Fruit fly (Drosophila melanogaster) whole organism, prepupa: Measurements from ENCODE around the gene CG12056.

Experiments used
- CG16779 ChIP-seq: fragments of 200-800 bp; sonication (Bioruptor generic); optimal IDR thresholded peaks from 3 replicates; lab custom pipeline; 2017; ENCODE audit warnings: missing biosample characterization, mild to moderate bottlenecking, missing genetic modification characterization
- CG6163 ChIP-seq: fragments of 200-800 bp; sonication (Bioruptor generic); IDR thresholded peaks from 3 replicates; pipeline ENCODE4 v1.3.6; 2022; ENCODE audit warnings: missing biosample characterization, missing genetic modification characterization
- CG7368 ChIP-seq: fragments of 200-800 bp; sonication (Bioruptor generic); optimal IDR thresholded peaks from 3 replicates; lab custom pipeline; 2016; ENCODE audit warnings: missing biosample characterization, missing genetic modification characterization
- CG8319 ChIP-seq: fragments of 200-800 bp; sonication (Bioruptor generic); optimal IDR thresholded peaks from 3 replicates; lab custom pipeline; 2016; ENCODE audit warnings: missing biosample characterization, missing genetic modification characterization
- CG9139 ChIP-seq: fragments of 200-800 bp; sonication (Bioruptor generic); optimal IDR thresholded peaks from 3 replicates; lab custom pipeline; 2017; ENCODE audit warnings: missing biosample characterization, mild to moderate bottlenecking, missing genetic modification characterization
- Eip93F ChIP-seq: fragments of 200-800 bp; sonication (Bioruptor generic); optimal IDR thresholded peaks from 2 replicates; lab custom pipeline; 2016; ENCODE audit warnings: missing biosample characterization, mild to moderate bottlenecking, missing genetic modification characterization
- Ets21C ChIP-seq: fragments of 200-800 bp; sonication (Bioruptor generic); optimal IDR thresholded peaks from 3 replicates; lab custom pipeline; 2016; ENCODE audit warnings: missing biosample characterization, missing genetic modification characterization
- Ets96B ChIP-seq: fragments of 200-800 bp; optimal IDR thresholded peaks from 2 replicates; lab custom pipeline; 2019; ENCODE audit warnings: missing biosample characterization, mild to moderate bottlenecking, missing genetic modification characterization, moderate library complexity
- Lpt ChIP-seq: fragments of 200-800 bp; sonication (Bioruptor generic); optimal IDR thresholded peaks from 3 replicates; lab custom pipeline; 2016; ENCODE audit warnings: missing biosample characterization, missing genetic modification characterization
- Sox14 ChIP-seq: fragments of 200-800 bp; sonication (Bioruptor generic); optimal IDR thresholded peaks from 3 replicates; lab custom pipeline; 2016; ENCODE audit warnings: missing biosample characterization, missing genetic modification characterization
- achi ChIP-seq: fragments of 200-800 bp; sonication (Bioruptor generic); optimal IDR thresholded peaks from 3 replicates; lab custom pipeline; 2016; ENCODE audit warnings: missing biosample characterization, missing genetic modification characterization
- cyc ChIP-seq: fragments of 200-800 bp; sonication (Bioruptor generic); optimal IDR thresholded peaks from 3 replicates; lab custom pipeline; 2016; ENCODE audit warnings: missing biosample characterization, missing genetic modification characterization
- eg ChIP-seq: fragments of 200-800 bp; sonication (Bioruptor generic); IDR thresholded peaks from 3 replicates; pipeline ENCODE4 v1.3.6; 2022; ENCODE audit warnings: missing biosample characterization, missing genetic modification characterization
- ss ChIP-seq, 2 experiments: fragments of 200-800 bp; sonication (Bioruptor generic); optimal IDR thresholded peaks; 2 replicates in 1 of 2; 3 replicates in 1 of 2; lab custom pipeline; 2017 to 2018; ENCODE audit warnings: mild to moderate bottlenecking in 2 of 2, missing biosample characterization in 2 of 2, missing genetic modification characterization in 2 of 2, moderate library complexity in 1 of 2

- TF ChIP-seq eg (GFP tag; lab: Robert Waterston, UW) (peak; percentile 72; the same call in 2 of the 3 replicates), CG7368 (GFP tag; lab: Kevin White, UChicago) (no peak), Ets96B (tag; lab: Kevin White, UChicago) (no peak), Lpt (peak; percentile 85), ss (GFP tag; optimal IDR thresholded peaks at IDR 0.05; lab: Kevin White, UChicago) (peak; percentile 59 to 73), CG9139 (no peak), achi (GFP tag; lab: Kevin White, UChicago) (peak; percentile 28), CG6163 (GFP tag; lab: Robert Waterston, UW) (peak; percentile 64; the same call in 1 of the 3 replicates), cyc (peak; percentile 37), CG16779 (tag; lab: Kevin White, UChicago) (peak; percentile 53), Eip93F (no peak), Ets21C (no peak), Sox14 (GFP tag; lab: Kevin White, UChicago) (peak; percentile 61), CG8319 (GFP tag; lab: Kevin White, UChicago) (no peak)
Observed at dm6 chrX:9152127-9152598, 40.3 kb upstream of the CG12056 start.
